Worm (Caenorhabditis elegans): ENCODE data around the gene fbxa-170.

ce11 chrX:1627013-1627412 is 50.9 kb downstream of the fbxa-170 start:
- TF ChIP-seq ztf-29 (GFP tag; IDR thresholded peaks at IDR 0.05) (no peak), T22C8.4 (GFP tag; IDR thresholded peaks at IDR 0.05) (peak; percentile 99)

Data from whole organism, midembryonic.